Fruit fly (Drosophila melanogaster) whole organism, wandering third instar larva: ENCODE measurements around the gene Rrp6.

ENCODE experiments used
- Dfd ChIP-seq: fragments of >200 bp; optimal IDR thresholded peaks from 2 replicates; lab custom pipeline; 2017; ENCODE audit warnings: missing biosample characterization, missing genetic modification characterization
- Dif ChIP-seq: fragments of 200-275, 200-300 bp; sonication (Bioruptor generic); optimal IDR thresholded peaks from 2 replicates; lab custom pipeline; 2018; ENCODE audit warnings: missing biosample characterization, missing genetic modification characterization; ENCODE audit not compliant: partially characterized antibody
- GATAd ChIP-seq: sonication (Bioruptor generic); optimal IDR thresholded peaks from 2 replicates; lab custom pipeline; 2016; ENCODE audit warnings: missing biosample characterization, missing genetic modification characterization
- HLH106 ChIP-seq: fragments of 200-800 bp; optimal IDR thresholded peaks from 3 replicates; lab custom pipeline; 2019; ENCODE audit warnings: missing biosample characterization, mild to moderate bottlenecking, missing genetic modification characterization, moderate library complexity
- Hnf4 ChIP-seq: fragments of 200-800 bp; sonication (Bioruptor generic); optimal IDR thresholded peaks from 2 replicates; lab custom pipeline; 2016; ENCODE audit warnings: missing biosample characterization, mild to moderate bottlenecking, missing genetic modification characterization
- Hr78 ChIP-seq: fragments of >200 bp; optimal IDR thresholded peaks from 2 replicates; lab custom pipeline; 2017; ENCODE audit warnings: missing biosample characterization, missing genetic modification characterization
- Jra ChIP-seq: sonication (Bioruptor generic); optimal IDR thresholded peaks from 2 replicates; lab custom pipeline; 2016; ENCODE audit warnings: missing biosample characterization, missing genetic modification characterization
- Myc ChIP-seq: fragments of >200 bp; optimal IDR thresholded peaks from 2 replicates; lab custom pipeline; 2017
- N ChIP-seq: fragments of >200 bp; optimal IDR thresholded peaks from 2 replicates; lab custom pipeline; 2018; ENCODE audit warnings: missing biosample characterization, missing external identifiers, missing genetic modification characterization
- Rel ChIP-seq, 2 experiments: fragments of 200-800 bp; sonication (Bioruptor generic) in 1 of 2; optimal IDR thresholded peaks; 2 replicates in 1 of 2; 3 replicates in 1 of 2; lab custom pipeline; 2016 to 2019; ENCODE audit warnings: mild to moderate bottlenecking in 2 of 2, missing biosample characterization in 2 of 2, missing genetic modification characterization in 2 of 2, moderate library complexity in 1 of 2
- Vsx2 ChIP-seq: fragments of 200-300, 225-300 bp; sonication (Bioruptor generic); optimal IDR thresholded peaks from 2 replicates; lab custom pipeline; 2018; ENCODE audit warnings: missing biosample characterization, missing genetic modification characterization; ENCODE audit not compliant: partially characterized antibody
- br ChIP-seq: fragments of 200-800 bp; sonication (Bioruptor generic); optimal IDR thresholded peaks from 2 replicates; lab custom pipeline; 2016; ENCODE audit warnings: missing biosample characterization, missing genetic modification characterization
- brk ChIP-seq: fragments of 200-800 bp; sonication (Bioruptor generic); optimal IDR thresholded peaks from 2 replicates; lab custom pipeline; 2016; ENCODE audit warnings: missing biosample characterization, mild to moderate bottlenecking, missing genetic modification characterization
- dl ChIP-seq, 2 experiments: fragments of 175-275, 200-275 bp in 1 of 2; fragments of 200-275 bp in 1 of 2; sonication (Bioruptor generic); optimal IDR thresholded peaks; lab custom pipeline; 2018; ENCODE audit warnings: mild to moderate bottlenecking in 2 of 2, missing biosample characterization in 2 of 2, missing genetic modification characterization in 2 of 2, moderate library complexity in 2 of 2; ENCODE audit not compliant: partially characterized antibody in 2 of 2, insufficient read depth in 1 of 2
- dsf ChIP-seq: sonication (Bioruptor generic); optimal IDR thresholded peaks from 2 replicates; lab custom pipeline; 2016; ENCODE audit warnings: missing biosample characterization, missing genetic modification characterization, borderline replicate concordance
- ey ChIP-seq: fragments of 200-800 bp; sonication (Bioruptor generic); optimal IDR thresholded peaks from 2 replicates; lab custom pipeline; 2016; ENCODE audit warnings: missing biosample characterization, missing genetic modification characterization
- foxo ChIP-seq, 2 experiments: fragments of 200-800 bp; sonication (Bioruptor generic); optimal IDR thresholded peaks; 2 replicates in 1 of 2; 3 replicates in 1 of 2; lab custom pipeline; 2016 to 2017; ENCODE audit warnings: missing biosample characterization in 2 of 2, missing genetic modification characterization in 2 of 2
- fru ChIP-seq: fragments of 200-800 bp; sonication (Bioruptor generic); optimal IDR thresholded peaks from 3 replicates; lab custom pipeline; 2016; ENCODE audit warnings: missing biosample characterization, mild to moderate bottlenecking, missing genetic modification characterization
- h ChIP-seq: fragments of 200-800 bp; sonication (Bioruptor generic); optimal IDR thresholded peaks from 3 replicates; lab custom pipeline; 2016; ENCODE audit warnings: missing biosample characterization, mild to moderate bottlenecking, missing genetic modification characterization
- rgr ChIP-seq: fragments of 200-800 bp; sonication (Bioruptor generic); optimal IDR thresholded peaks from 3 replicates; lab custom pipeline; 2016; ENCODE audit warnings: missing biosample characterization, mild to moderate bottlenecking, missing genetic modification characterization
- sage ChIP-seq: fragments of 200-800 bp; sonication (Bioruptor generic); optimal IDR thresholded peaks from 2 replicates; lab custom pipeline; 2016; ENCODE audit warnings: missing biosample characterization, mild to moderate bottlenecking, missing genetic modification characterization
- sv ChIP-seq: fragments of 200-800 bp; sonication (Bioruptor generic); optimal IDR thresholded peaks from 3 replicates; lab custom pipeline; 2016; ENCODE audit warnings: missing biosample characterization, missing genetic modification characterization
- usp ChIP-seq: fragments of >200 bp; optimal IDR thresholded peaks from 2 replicates; lab custom pipeline; 2017; ENCODE audit warnings: missing biosample characterization, missing genetic modification characterization
- woc ChIP-seq: sonication (Bioruptor generic); optimal IDR thresholded peaks from 2 replicates; lab custom pipeline; 2016; ENCODE audit warnings: missing biosample characterization, mild to moderate bottlenecking, missing genetic modification characterization

The Rrp6 gene

dm6 chr3R:14847844-14848243, 38.2 kb downstream of the Rrp6 start:
- TF ChIP-seq sv (GFP tag; lab: Kevin White, UChicago) (no peak), woc (GFP tag; lab: Kevin White, UChicago) (no peak), N (GFP tag; lab: Kevin White, UChicago) (no peak), br (GFP tag; lab: Kevin White, UChicago) (no peak)

dm6 chr3R:14846924-14847599, 39.0 kb downstream of the Rrp6 start:
- TF ChIP-seq foxo (GFP tag; optimal IDR thresholded peaks at IDR 0.05; lab: Kevin White, UChicago) = peak in 1 of 2 experiments; percentile 52
- peak; percentile 22 for TF ChIP-seq rgr (GFP tag; lab: Kevin White, UChicago)
- TF ChIP-seq Dif (GFP tag; lab: Kevin White, UChicago) = no peak
- peak; percentile 50 for TF ChIP-seq fru

- TF ChIP-seq brk (GFP tag; lab: Kevin White, UChicago) (no peak), HLH106 (tag; lab: Kevin White, UChicago) (no peak), ey (no peak), dsf (GFP tag; lab: Kevin White, UChicago) (no peak), GATAd (no peak), Vsx2 (GFP tag; lab: Kevin White, UChicago) (no peak), Dif (GFP tag; lab: Kevin White, UChicago) (no peak), usp (GFP tag; lab: Kevin White, UChicago) (no peak), dl (GFP tag; optimal IDR thresholded peaks at IDR 0.05; lab: Kevin White, UChicago; ENCODE audit: insufficient read depth in 1 of 2, partially characterized antibody in 2 of 2) (no peak), Hnf4 (GFP tag; lab: Kevin White, UChicago) (no peak), Myc (lab: Kevin White, UChicago) (no peak), sv (GFP tag; lab: Kevin White, UChicago) (no peak), woc (GFP tag; lab: Kevin White, UChicago) (no peak), Rel (GFP tag; optimal IDR thresholded peaks at IDR 0.05; lab: Kevin White, UChicago) (no peak), Rel (tag; optimal IDR thresholded peaks at IDR 0.05; lab: Kevin White, UChicago) (no peak), sage (GFP tag; lab: Kevin White, UChicago) (no peak), Jra (GFP tag; lab: Kevin White, UChicago) (no peak), Dfd (GFP tag; lab: Kevin White, UChicago) (no peak), Hr78 (GFP tag; lab: Kevin White, UChicago) (no peak), h (GFP tag; lab: Kevin White, UChicago) (no peak)
Measured at dm6 chr3R:14844743-14845142, 41.3 kb downstream of the Rrp6 start, which contains the start of gene CG3610. Gene CG3610 (plus strand): TSS chr3R:14845043.
